Fruit fly (Drosophila melanogaster) whole organism, embryonic: ENCODE measurements around the gene Pld3.

Source experiments
- CG1024 ChIP-seq: fragments of 200-800 bp; sonication (Bioruptor generic); IDR thresholded peaks from 2 replicates; pipeline ENCODE4 v1.3.6; 2022; ENCODE audit warnings: missing biosample characterization, missing genetic modification characterization
- CG10565 ChIP-seq: fragments of 200-800 bp; sonication (Bioruptor generic); optimal IDR thresholded peaks from 3 replicates; lab custom pipeline; 2016; ENCODE audit warnings: missing biosample characterization, mild to moderate bottlenecking, missing genetic modification characterization
- CG11093 ChIP-seq: fragments of 200-800 bp; sonication (Bioruptor generic); IDR thresholded peaks from 3 replicates; pipeline ENCODE4 v1.3.6; 2022; ENCODE audit warnings: missing biosample characterization, missing genetic modification characterization
- CG12104 ChIP-seq: fragments of 200-800 bp; sonication (Bioruptor generic); optimal IDR thresholded peaks from 3 replicates; lab custom pipeline; 2016; ENCODE audit warnings: missing biosample characterization, missing genetic modification characterization
- CG1647 ChIP-seq: fragments of 200-800 bp; sonication (Bioruptor generic); optimal IDR thresholded peaks from 3 replicates; lab custom pipeline; 2016; ENCODE audit warnings: missing biosample characterization, missing genetic modification characterization
- CG2199 ChIP-seq: fragments of 200-800 bp; sonication (Bioruptor generic); IDR thresholded peaks from 3 replicates; pipeline ENCODE4 v1.3.6; 2022; ENCODE audit warnings: missing biosample characterization, missing genetic modification characterization
- CG30403 ChIP-seq: fragments of 200-800 bp; sonication (Bioruptor generic); optimal IDR thresholded peaks from 3 replicates; lab custom pipeline; 2016; ENCODE audit warnings: missing biosample characterization, missing genetic modification characterization
- CG3163 ChIP-seq: fragments of 200-800 bp; sonication (Bioruptor generic); optimal IDR thresholded peaks from 3 replicates; lab custom pipeline; 2016; ENCODE audit warnings: missing biosample characterization, missing genetic modification characterization
- CG32532 ChIP-seq: fragments of 200-800 bp; sonication (Bioruptor generic); IDR thresholded peaks from 2 replicates; pipeline ENCODE4 v1.3.6; 2022; ENCODE audit warnings: missing biosample characterization, missing genetic modification characterization
- CG32772 ChIP-seq: fragments of 200-800 bp; sonication (Bioruptor generic); IDR thresholded peaks from 2 replicates; pipeline ENCODE4 v1.3.6; 2022; ENCODE audit warnings: missing biosample characterization, missing genetic modification characterization
- CG43689 ChIP-seq: fragments of 200-800 bp; sonication (Bioruptor generic); IDR thresholded peaks from 2 replicates; pipeline ENCODE4 v1.3.6; 2022; ENCODE audit warnings: missing biosample characterization, missing genetic modification characterization
- CG5180 ChIP-seq: fragments of 200-800 bp; sonication (Bioruptor generic); optimal IDR thresholded peaks from 3 replicates; lab custom pipeline; 2017; ENCODE audit warnings: missing biosample characterization, missing genetic modification characterization, mild to moderate bottlenecking, moderate library complexity, missing genetic modification reagents
- CG6272 ChIP-seq: fragments of 200-800 bp; sonication (Bioruptor generic); IDR thresholded peaks from 2 replicates; pipeline ENCODE4 v1.3.6; 2022; ENCODE audit warnings: missing biosample characterization, missing genetic modification characterization
- CG6791 ChIP-seq: fragments of 200-800 bp; sonication (Bioruptor generic); IDR thresholded peaks from 3 replicates; pipeline ENCODE4 v1.3.6; 2022; ENCODE audit warnings: missing biosample characterization, missing genetic modification characterization; ENCODE audit not compliant: partially characterized antibody
- CG8924 ChIP-seq: fragments of 200-800 bp; optimal IDR thresholded peaks from 3 replicates; lab custom pipeline; 2019; ENCODE audit warnings: missing biosample characterization, mild to moderate bottlenecking, missing genetic modification characterization, moderate library complexity
- CG9609 ChIP-seq: fragments of 200-800 bp; sonication (Bioruptor generic); optimal IDR thresholded peaks from 3 replicates; lab custom pipeline; 2016; ENCODE audit warnings: missing biosample characterization, missing genetic modification characterization
- CG9727 ChIP-seq: fragments of 200-800 bp; sonication (Bioruptor generic); optimal IDR thresholded peaks from 3 replicates; lab custom pipeline; 2017; ENCODE audit warnings: missing biosample characterization, mild to moderate bottlenecking, missing genetic modification characterization
- CG9817 ChIP-seq: fragments of 200-800 bp; sonication (Bioruptor generic); optimal IDR thresholded peaks from 2 replicates; lab custom pipeline; 2018; ENCODE audit warnings: missing biosample characterization, mild to moderate bottlenecking, missing genetic modification characterization, moderate library complexity
- Doc2 ChIP-seq: fragments of 200-800 bp; sonication (Bioruptor generic); IDR thresholded peaks from 2 replicates; pipeline ENCODE4 v1.3.6; 2022; ENCODE audit warnings: missing biosample characterization, missing genetic modification characterization
- ERR ChIP-seq: fragments of 200-800 bp; sonication (Bioruptor generic); optimal IDR thresholded peaks from 2 replicates; lab custom pipeline; 2016; ENCODE audit warnings: missing biosample characterization, missing genetic modification characterization
- Hand ChIP-seq: fragments of 200-800 bp; sonication (Bioruptor generic); optimal IDR thresholded peaks from 2 replicates; lab custom pipeline; 2017; ENCODE audit warnings: mild to moderate bottlenecking, missing biosample characterization, missing genetic modification reagents, missing genetic modification characterization
- Nf-YB ChIP-seq: fragments of 200-800 bp; sonication (Bioruptor generic); optimal IDR thresholded peaks from 3 replicates; lab custom pipeline; 2019; ENCODE audit warnings: missing biosample characterization, mild to moderate bottlenecking, missing genetic modification characterization, moderate library complexity
- Pdp1 ChIP-seq, 2 experiments: fragments of 200-800 bp; sonication (Bioruptor generic); optimal IDR thresholded peaks; 3 replicates each; lab custom pipeline; 2016; ENCODE audit warnings: missing biosample characterization in 2 of 2, missing genetic modification characterization in 2 of 2, mild to moderate bottlenecking in 1 of 2, moderate library complexity in 1 of 2
- Scr ChIP-seq: fragments of 200-800 bp; sonication (Bioruptor generic); IDR thresholded peaks from 2 replicates; pipeline ENCODE4 v1.3.6; 2022; ENCODE audit warnings: missing biosample characterization, missing genetic modification characterization; ENCODE audit not compliant: partially characterized antibody
- Six4 ChIP-seq: fragments of 200-800 bp; sonication (Bioruptor generic); optimal IDR thresholded peaks from 2 replicates; lab custom pipeline; 2016; ENCODE audit warnings: missing biosample characterization, missing genetic modification characterization
- Vsx1 ChIP-seq: fragments of 200-800 bp; sonication (Bioruptor generic); optimal IDR thresholded peaks from 2 replicates; lab custom pipeline; 2017; ENCODE audit warnings: missing biosample characterization, mild to moderate bottlenecking, missing genetic modification characterization, missing genetic modification reagents
- Xrp1 ChIP-seq: fragments of 200-800 bp; sonication (Bioruptor generic); IDR thresholded peaks from 2 replicates; pipeline ENCODE4 v1.3.6; 2022; ENCODE audit warnings: missing biosample characterization, missing genetic modification characterization
- bsh ChIP-seq, 2 experiments: fragments of 200-800 bp; sonication (Bioruptor generic); optimal IDR thresholded peaks; 2 replicates each; lab custom pipeline; 2017 to 2018; ENCODE audit warnings: mild to moderate bottlenecking in 2 of 2, missing biosample characterization in 2 of 2, missing genetic modification characterization in 2 of 2, moderate library complexity in 1 of 2
- cad ChIP-seq: fragments of >200 bp; optimal IDR thresholded peaks from 2 replicates; lab custom pipeline; 2017; ENCODE audit warnings: missing biosample characterization, missing genetic modification characterization
- dimm ChIP-seq: fragments of 200-800 bp; sonication (Bioruptor generic); IDR thresholded peaks from 2 replicates; pipeline ENCODE4 v1.3.6; 2022; ENCODE audit warnings: missing biosample characterization, missing genetic modification characterization
- dysf ChIP-seq: fragments of 200-800 bp; sonication (Bioruptor generic); IDR thresholded peaks from 3 replicates; pipeline ENCODE4 v1.3.6; 2022; ENCODE audit warnings: missing biosample characterization, missing genetic modification characterization
- eve ChIP-seq, 2 experiments: fragments of >200 bp; optimal IDR thresholded peaks; 2 replicates each; lab custom pipeline; 2017; ENCODE audit warnings: missing biosample characterization in 2 of 2, missing genetic modification characterization in 2 of 2
- fd3F ChIP-seq: fragments of 200-800 bp; sonication (Bioruptor generic); optimal IDR thresholded peaks from 2 replicates; lab custom pipeline; 2018; ENCODE audit warnings: missing biosample characterization, mild to moderate bottlenecking, missing genetic modification characterization, moderate library complexity
- fd64A ChIP-seq: fragments of 200-800 bp; sonication (Bioruptor generic); optimal IDR thresholded peaks from 3 replicates; lab custom pipeline; 2018; ENCODE audit warnings: missing biosample characterization, mild to moderate bottlenecking, missing genetic modification characterization
- grau ChIP-seq: fragments of 200-800 bp; optimal IDR thresholded peaks from 3 replicates; lab custom pipeline; 2019; ENCODE audit warnings: missing biosample characterization, mild to moderate bottlenecking, missing genetic modification characterization, moderate library complexity
- jing ChIP-seq: fragments of 200-800 bp; sonication (Bioruptor generic); optimal IDR thresholded peaks from 2 replicates; lab custom pipeline; 2018; ENCODE audit warnings: missing biosample characterization, mild to moderate bottlenecking, missing genetic modification characterization
- prd ChIP-seq, 3 experiments: fragments of >200 bp in 2 of 3; fragments of 200-800 bp in 1 of 3; sonication (Bioruptor generic) in 1 of 3; optimal IDR thresholded peaks in 2 of 3; IDR thresholded peaks in 1 of 3; 2 replicates in 2 of 3; 3 replicates in 1 of 3; pipeline versions ENCODE4 v1.3.6 to Lab custom; 2017 to 2022; ENCODE audit warnings: missing biosample characterization in 1 of 3, missing genetic modification characterization in 1 of 3
- psq ChIP-seq: fragments of 200-800 bp; sonication (Bioruptor generic); optimal IDR thresholded peaks from 2 replicates; lab custom pipeline; 2017; ENCODE audit warnings: missing biosample characterization, missing genetic modification characterization
- salm ChIP-seq: fragments of 200-800 bp; sonication (Bioruptor generic); optimal IDR thresholded peaks from 2 replicates; lab custom pipeline; 2018; ENCODE audit warnings: missing biosample characterization, mild to moderate bottlenecking, missing genetic modification characterization
- sens ChIP-seq: fragments of 200-800 bp; sonication (Bioruptor generic); peaks from one replicate; lab custom pipeline; 2016; ENCODE audit warnings: missing biosample characterization, missing genetic modification characterization
- slou ChIP-seq: fragments of 200-800 bp; sonication (Bioruptor generic); optimal IDR thresholded peaks from 3 replicates; lab custom pipeline; 2016; ENCODE audit warnings: missing biosample characterization, missing genetic modification characterization
- sob ChIP-seq: fragments of 200-800 bp; sonication (Bioruptor generic); IDR thresholded peaks from 2 replicates; pipeline ENCODE4 v1.3.6; 2022; ENCODE audit warnings: missing biosample characterization, missing genetic modification characterization
- sr ChIP-seq: fragments of 200-800 bp; sonication (Bioruptor generic); IDR thresholded peaks from 3 replicates; pipeline ENCODE4 v1.3.6; 2022; ENCODE audit warnings: missing biosample characterization, missing genetic modification characterization
- ttk ChIP-seq: fragments of 200-800 bp; sonication (Bioruptor generic); IDR thresholded peaks from 2 replicates; pipeline ENCODE4 v2.1.2; 2022; ENCODE audit warnings: missing biosample characterization, missing genetic modification characterization
- zen ChIP-seq: fragments of 200-800 bp; sonication (Bioruptor generic); optimal IDR thresholded peaks from 3 replicates; lab custom pipeline; 2018; ENCODE audit warnings: missing biosample characterization, mild to moderate bottlenecking, missing genetic modification characterization, moderate library complexity

Gene Pld3

DNA sequence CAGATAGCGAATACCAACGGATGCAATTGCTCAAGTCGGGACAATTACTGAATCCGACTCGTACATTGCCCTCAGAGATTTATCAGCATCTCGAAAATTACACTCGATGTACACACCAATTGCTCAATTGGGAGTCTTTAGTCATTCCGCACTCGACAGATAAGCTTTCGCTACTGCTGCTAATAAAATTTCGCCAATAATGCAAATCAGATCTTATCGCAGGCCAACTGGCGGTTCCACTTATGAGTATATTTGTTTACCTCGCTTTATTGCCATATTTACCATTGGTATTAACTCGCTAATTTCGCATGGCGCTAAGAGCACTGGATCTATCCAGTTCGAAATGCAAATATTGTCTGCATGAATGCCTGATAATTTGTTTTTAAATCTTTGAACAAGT is 45.1 kb upstream of the Pld3 start:
- TF ChIP-seq CG12104 (GFP tag; lab: Kevin White, UChicago) (no peak), CG1647 (GFP tag; lab: Kevin White, UChicago) (no peak), sens (GFP tag; lab: Kevin White, UChicago) (peak; percentile 59)

DNA sequence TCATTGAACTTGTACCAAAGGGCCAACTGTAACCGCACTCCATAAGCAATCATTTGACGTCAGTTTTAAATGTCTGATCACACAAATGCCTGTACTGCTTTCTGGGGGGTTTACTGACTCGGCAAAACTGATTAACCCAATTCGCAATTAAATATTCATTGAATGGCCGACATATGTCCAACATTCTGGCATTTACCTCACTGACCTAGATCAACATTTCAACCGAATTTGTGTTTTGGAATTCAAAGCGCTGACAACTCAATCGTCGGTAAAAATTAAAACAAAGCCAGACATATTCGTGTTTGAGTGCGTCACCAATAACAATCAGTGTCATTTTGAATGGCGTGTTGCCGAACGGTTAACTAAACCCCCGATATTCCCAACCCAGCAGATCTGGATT is 43.0 kb upstream of the Pld3 start:
- TF ChIP-seq CG2199 (GFP tag; lab: Robert Waterston, UW) (peak; percentile 97), cad (GFP tag; lab: Kevin White, UChicago) (no peak)

- TF ChIP-seq slou (GFP tag; lab: Kevin White, UChicago) (no peak), CG6272 (GFP tag; lab: Robert Waterston, UW) (no peak), Six4 (GFP tag; lab: Kevin White, UChicago) (no peak), CG32772 (no peak), grau (tag; lab: Kevin White, UChicago) (no peak), sr (GFP tag; lab: Robert Waterston, UW) (no peak), CG9817 (tag; lab: Kevin White, UChicago) (no peak), Xrp1 (GFP tag; lab: Robert Waterston, UW) (no peak), Doc2 (GFP tag; lab: Robert Waterston, UW) (no peak), Pdp1 (GFP tag; optimal IDR thresholded peaks at IDR 0.05; lab: Kevin White, UChicago) (no peak), CG43689 (GFP tag; lab: Robert Waterston, UW) (no peak), CG1024 (GFP tag; lab: Robert Waterston, UW) (no peak)
These were observed 22.9 kb upstream of the Pld3 start for dm6 chr2L:21135764-21136163.

- no peak for TF ChIP-seq CG30403 (GFP tag; lab: Kevin White, UChicago)
- TF ChIP-seq fd3F (GFP tag; lab: Kevin White, UChicago) = no peak
- no peak for TF ChIP-seq CG11093 (GFP tag; lab: Robert Waterston, UW)
- no peak for TF ChIP-seq ERR
- no peak for TF ChIP-seq CG9727 (GFP tag; lab: Kevin White, UChicago)
- TF ChIP-seq jing = no peak
- TF ChIP-seq psq = no peak
- TF ChIP-seq Scr (GFP tag; lab: Robert Waterston, UW) = peak; percentile 75
- TF ChIP-seq CG9609 = no peak
- TF ChIP-seq CG3163 = peak; percentile 96
- TF ChIP-seq Vsx1 (GFP tag; lab: Kevin White, UChicago) = no peak
- no peak for TF ChIP-seq fd64A
- TF ChIP-seq eve (GFP tag; optimal IDR thresholded peaks at IDR 0.05; lab: Kevin White, UChicago) = no peak
- TF ChIP-seq zen (tag; lab: Kevin White, UChicago) = no peak
- no peak for TF ChIP-seq prd (optimal IDR thresholded peaks at IDR 0.05; lab: Kevin White, UChicago)
- TF ChIP-seq prd (GFP tag; IDR thresholded peaks at IDR 0.05; lab: Robert Waterston, UW) = no peak
- TF ChIP-seq CG6791 = peak; percentile 86
- no peak for TF ChIP-seq dimm
- TF ChIP-seq Hand = no peak
- TF ChIP-seq CG10565 (GFP tag; lab: Kevin White, UChicago) = no peak
- no peak for TF ChIP-seq CG5180 (GFP tag; lab: Kevin White, UChicago)
- no peak for TF ChIP-seq Nf-YB (GFP tag; lab: Kevin White, UChicago)
- peak; percentile 59; the same call in 1 of the 2 replicates for TF ChIP-seq sob (GFP tag; lab: Robert Waterston, UW)
- TF ChIP-seq CG8924 (tag; lab: Kevin White, UChicago) = no peak
- peak; percentile 49; the same call in 1 of the 2 replicates for TF ChIP-seq CG32532
- no peak for TF ChIP-seq dysf (GFP tag; lab: Robert Waterston, UW)
- TF ChIP-seq ttk = no peak
- TF ChIP-seq salm (tag; lab: Kevin White, UChicago) = no peak
- no peak for TF ChIP-seq bsh (GFP tag; optimal IDR thresholded peaks at IDR 0.05; lab: Kevin White, UChicago)
These were observed 16.7 kb upstream of the Pld3 start, which contains the start of gene Dap160 for dm6 chr2L:21141714-21142500. Gene Dap160 (minus strand): TSS chr2L:21142347.
